2 worm cellular contexts compared by ENCODE assay signal in genomic region chrX:13544544-13545021, ce11.
TF ChIP-seq lines count a peak whose summit lies in the region.

No protein-coding gene starts in this region.

TF ChIP-seq in whole organism, L1 larva, 84 proteins besides CTCF, POLR2A, EP300 and RAD21 (continued from another document):
- TF ChIP-seq pag-3 (tag; optimal IDR thresholded peaks at IDR 0.05; lab: Kevin White, UChicago; ENCODE audit: borderline replicate concordance, insufficient read depth), result no peak
- TF ChIP-seq nhr-11 (tag; optimal IDR thresholded peaks at IDR 0.05; lab: Kevin White, UChicago), result no peak
- peak; percentile 12 for TF ChIP-seq nhr-71 (tag; optimal IDR thresholded peaks at IDR 0.05; lab: Kevin White, UChicago)
- TF ChIP-seq ceh-63 (GFP tag; optimal IDR thresholded peaks at IDR 0.05; lab: Kevin White, UChicago), result no peak
- no peak for TF ChIP-seq alr-1 (tag; optimal IDR thresholded peaks at IDR 0.05; lab: Kevin White, UChicago; ENCODE audit: borderline replicate concordance)
- no peak for TF ChIP-seq hpl-2 (GFP tag; optimal IDR thresholded peaks at IDR 0.05; lab: Kevin White, UChicago)
- peak; percentile 26 for TF ChIP-seq blmp-1 (tag; optimal IDR thresholded peaks at IDR 0.05; lab: Kevin White, UChicago)
- TF ChIP-seq ztf-4 (tag; optimal IDR thresholded peaks at IDR 0.05; lab: Kevin White, UChicago), result no peak
- no peak for TF ChIP-seq zip-4 (GFP tag; optimal IDR thresholded peaks at IDR 0.05; lab: Kevin White, UChicago)
- TF ChIP-seq nhr-76 (tag; optimal IDR thresholded peaks at IDR 0.05; lab: Kevin White, UChicago), result no peak
- TF ChIP-seq isw-1 (GFP tag; IDR thresholded peaks at IDR 0.05; lab: Robert Waterston, UW), result no peak
- TF ChIP-seq nhr-85 (tag; lab: Kevin White, UChicago), result peak; percentile 51
- peak; percentile 22 for TF ChIP-seq nhr-90 (tag; optimal IDR thresholded peaks at IDR 0.05; lab: Kevin White, UChicago; ENCODE audit: poor library complexity)
- no peak for TF ChIP-seq ceh-88 (GFP tag; IDR thresholded peaks at IDR 0.05; lab: Robert Waterston, UW)
- no peak for TF ChIP-seq nhr-12 (tag; optimal IDR thresholded peaks at IDR 0.05; lab: Kevin White, UChicago)
- no peak for TF ChIP-seq C04F5.9 (tag; optimal IDR thresholded peaks at IDR 0.05; lab: Kevin White, UChicago)
- TF ChIP-seq egl-27 (tag; optimal IDR thresholded peaks at IDR 0.05; lab: Kevin White, UChicago), result no peak
- no peak for TF ChIP-seq pax-3 (tag; optimal IDR thresholded peaks at IDR 0.05; lab: Kevin White, UChicago)
- TF ChIP-seq fos-1 (tag; optimal IDR thresholded peaks at IDR 0.05; lab: Kevin White, UChicago), result no peak
- no peak for TF ChIP-seq C34B4.2 (tag; optimal IDR thresholded peaks at IDR 0.05; lab: Kevin White, UChicago)
- TF ChIP-seq dsc-1 (tag; optimal IDR thresholded peaks at IDR 0.05; lab: Kevin White, UChicago), result no peak
- TF ChIP-seq nhr-20 (tag; optimal IDR thresholded peaks at IDR 0.05; lab: Kevin White, UChicago), result peak; percentile 23
- TF ChIP-seq elt-3 (tag; optimal IDR thresholded peaks at IDR 0.05; lab: Kevin White, UChicago), result peak in 1 of 6 experiments; percentile 60
- no peak for TF ChIP-seq unc-98 (GFP tag; IDR thresholded peaks at IDR 0.05; lab: Robert Waterston, UW)
- TF ChIP-seq efl-1 (optimal IDR thresholded peaks at IDR 0.05; lab: Kevin White, UChicago), result no peak
- peak in 1 of 2 experiments; percentile 73 for TF ChIP-seq efl-1 (GFP tag; optimal IDR thresholded peaks at IDR 0.05 in 1 of 2; lab: Kevin White, UChicago)
- no peak for TF ChIP-seq unc-62 (GFP tag; optimal IDR thresholded peaks at IDR 0.05; lab: Kevin White, UChicago)
- TF ChIP-seq vab-15 (tag; optimal IDR thresholded peaks at IDR 0.05; lab: Kevin White, UChicago), result no peak
- TF ChIP-seq irx-1 (tag; optimal IDR thresholded peaks at IDR 0.05; lab: Kevin White, UChicago), result no peak
- TF ChIP-seq ama-1 (optimal IDR thresholded peaks at IDR 0.05; lab: Kevin White, UChicago), result peak; percentile 68
- peak; percentile 42 for TF ChIP-seq nhr-47 (tag; optimal IDR thresholded peaks at IDR 0.05; lab: Kevin White, UChicago)
- TF ChIP-seq mep-1 (tag; optimal IDR thresholded peaks at IDR 0.05; lab: Kevin White, UChicago), result no peak

TF ChIP-seq in whole organism, L2 larva, 48 proteins besides CTCF, POLR2A, EP300 and RAD21 (continued from another document):
- TF ChIP-seq ceh-82 (tag; optimal IDR thresholded peaks at IDR 0.05; lab: Kevin White, UChicago) (no peak), nhr-77 (tag; optimal IDR thresholded peaks at IDR 0.05; lab: Kevin White, UChicago) (no peak), gmeb-1 (tag; optimal IDR thresholded peaks at IDR 0.05; lab: Kevin White, UChicago) (no peak), crh-2 (tag; optimal IDR thresholded peaks at IDR 0.05; lab: Kevin White, UChicago) (peak; percentile 3), lsy-2 (tag; optimal IDR thresholded peaks at IDR 0.05; lab: Kevin White, UChicago) (no peak), sem-4 (tag; optimal IDR thresholded peaks at IDR 0.05; lab: Kevin White, UChicago) (no peak), nhr-11 (tag; optimal IDR thresholded peaks at IDR 0.05; lab: Kevin White, UChicago) (no peak), lin-11 (tag; optimal IDR thresholded peaks at IDR 0.05; lab: Kevin White, UChicago) (no peak), peb-1 (tag; optimal IDR thresholded peaks at IDR 0.05; lab: Kevin White, UChicago) (no peak), dmd-4 (tag; optimal IDR thresholded peaks at IDR 0.05; lab: Kevin White, UChicago) (no peak), zag-1 (tag; optimal IDR thresholded peaks at IDR 0.05; lab: Kevin White, UChicago) (no peak), snpc-4 (tag; optimal IDR thresholded peaks at IDR 0.05; lab: Kevin White, UChicago) (no peak), aly-2 (tag; optimal IDR thresholded peaks at IDR 0.05; lab: Kevin White, UChicago) (no peak), ama-1 (optimal IDR thresholded peaks at IDR 0.05; lab: Kevin White, UChicago) (peak; percentile 78), nhr-129 (tag; optimal IDR thresholded peaks at IDR 0.05; lab: Kevin White, UChicago) (no peak), blmp-1 (tag; optimal IDR thresholded peaks at IDR 0.05; lab: Kevin White, UChicago; ENCODE audit: insufficient read depth) (no peak), Y55F3AM.14 (GFP tag; optimal IDR thresholded peaks at IDR 0.05; lab: Kevin White, UChicago) (no peak), nhr-12 (tag; optimal IDR thresholded peaks at IDR 0.05; lab: Kevin White, UChicago) (no peak)
